Fruit fly (Drosophila melanogaster) whole organism, embryonic: Measurements from ENCODE around the gene ds.

Experiments used
- Ada2b ChIP-seq: fragments of 200-800 bp; sonication (Bioruptor generic); IDR thresholded peaks from 2 replicates; pipeline ENCODE4 v1.3.6; 2022; ENCODE audit warnings: missing biosample characterization, missing genetic modification characterization
- Aef1 ChIP-seq: fragments of 200-800 bp; sonication (Bioruptor generic); IDR thresholded peaks from 3 replicates; pipeline ENCODE4 v1.3.6; 2022; ENCODE audit warnings: missing biosample characterization, missing genetic modification characterization
- CG11085 ChIP-seq: fragments of 200-800 bp; sonication (Bioruptor generic); IDR thresholded peaks from 2 replicates; pipeline ENCODE4 v1.3.6; 2022; ENCODE audit warnings: missing biosample characterization, missing genetic modification characterization
- CG11398 ChIP-seq: fragments of 200-800 bp; sonication (Bioruptor generic); optimal IDR thresholded peaks from 2 replicates; lab custom pipeline; 2016; ENCODE audit warnings: missing biosample characterization, missing genetic modification characterization
- CG11723 ChIP-seq: fragments of 200-800 bp; sonication (Bioruptor generic); optimal IDR thresholded peaks from 2 replicates; lab custom pipeline; 2017; ENCODE audit warnings: missing biosample characterization, mild to moderate bottlenecking, missing genetic modification characterization
- CG13775 ChIP-seq: fragments of 200-800 bp; sonication (Bioruptor generic); optimal IDR thresholded peaks from 3 replicates; lab custom pipeline; 2017; ENCODE audit warnings: missing biosample characterization, mild to moderate bottlenecking, missing genetic modification characterization
- CG17361 ChIP-seq: fragments of 200-800 bp; sonication (Bioruptor generic); IDR thresholded peaks from 3 replicates; pipeline ENCODE4 v1.3.6; 2022; ENCODE audit warnings: missing biosample characterization, missing genetic modification characterization
- CG17612 ChIP-seq: fragments of 200-800 bp; sonication (Bioruptor generic); IDR thresholded peaks from 2 replicates; pipeline ENCODE4 v1.3.6; 2022; ENCODE audit warnings: missing biosample characterization, missing genetic modification characterization
- CG1832 ChIP-seq: fragments of 200-800 bp; sonication (Bioruptor generic); optimal IDR thresholded peaks from 2 replicates; lab custom pipeline; 2017; ENCODE audit warnings: missing biosample characterization, mild to moderate bottlenecking, missing genetic modification characterization, inconsistent platforms
- CG30403 ChIP-seq: fragments of 200-800 bp; sonication (Bioruptor generic); optimal IDR thresholded peaks from 3 replicates; lab custom pipeline; 2016; ENCODE audit warnings: missing biosample characterization, missing genetic modification characterization
- CG30431 ChIP-seq: fragments of 200-800 bp; sonication (Bioruptor generic); optimal IDR thresholded peaks from 2 replicates; lab custom pipeline; 2017; ENCODE audit warnings: missing biosample characterization, missing genetic modification characterization
- CG31441 ChIP-seq: fragments of 200-800 bp; sonication (Bioruptor generic); IDR thresholded peaks from 2 replicates; pipeline ENCODE4 v1.3.6; 2022; ENCODE audit warnings: missing biosample characterization, missing genetic modification characterization
- CG34376 ChIP-seq: fragments of 200-800 bp; sonication (Bioruptor generic); optimal IDR thresholded peaks from 2 replicates; lab custom pipeline; 2018; ENCODE audit warnings: missing biosample characterization, mild to moderate bottlenecking, missing genetic modification characterization
- CG4707 ChIP-seq: fragments of 200-800 bp; sonication (Bioruptor generic); optimal IDR thresholded peaks from 2 replicates; lab custom pipeline; 2018; ENCODE audit warnings: missing biosample characterization, mild to moderate bottlenecking, missing genetic modification characterization, moderate library complexity
- CG6272 ChIP-seq: fragments of 200-800 bp; sonication (Bioruptor generic); IDR thresholded peaks from 2 replicates; pipeline ENCODE4 v1.3.6; 2022; ENCODE audit warnings: missing biosample characterization, missing genetic modification characterization
- CG7271 ChIP-seq: fragments of 200-800 bp; sonication (Bioruptor generic); optimal IDR thresholded peaks from 2 replicates; lab custom pipeline; 2018; ENCODE audit warnings: missing biosample characterization, mild to moderate bottlenecking, missing genetic modification characterization, moderate library complexity
- CG7372 ChIP-seq: fragments of 200-800 bp; sonication (Bioruptor generic); IDR thresholded peaks from 2 replicates; pipeline ENCODE4 v1.3.6; 2022; ENCODE audit warnings: missing biosample characterization, missing genetic modification characterization
- Dad ChIP-seq: fragments of 200-800 bp; sonication (Bioruptor generic); optimal IDR thresholded peaks from 3 replicates; lab custom pipeline; 2016; ENCODE audit warnings: missing biosample characterization, missing genetic modification characterization
- Dbx ChIP-seq: fragments of 200-800 bp; sonication (Bioruptor generic); IDR thresholded peaks from 3 replicates; pipeline ENCODE4 v1.3.6; 2022; ENCODE audit warnings: missing biosample characterization, missing genetic modification characterization
- Dip2 ChIP-seq: fragments of 200-800 bp; sonication (Bioruptor generic); IDR thresholded peaks from 2 replicates; pipeline ENCODE4 v1.3.6; 2022; ENCODE audit warnings: missing biosample characterization, missing genetic modification characterization
- Drgx ChIP-seq: fragments of 200-800 bp; sonication (Bioruptor generic); IDR thresholded peaks from 2 replicates; pipeline ENCODE4 v1.3.6; 2022; ENCODE audit warnings: missing biosample characterization, missing genetic modification characterization
- Eip74EF ChIP-seq, 2 experiments: fragments of 200-800 bp in 1 of 2; fragments of >200 bp in 1 of 2; sonication (Bioruptor generic) in 1 of 2; optimal IDR thresholded peaks; 2 replicates each; lab custom pipeline; 2017 to 2019; ENCODE audit warnings: missing biosample characterization in 2 of 2, missing genetic modification characterization in 2 of 2, mild to moderate bottlenecking in 1 of 2, moderate library complexity in 1 of 2
- Hr51 ChIP-seq, 2 experiments: fragments of 200-800 bp; sonication (Bioruptor generic); optimal IDR thresholded peaks; 2 replicates in 1 of 2; 3 replicates in 1 of 2; lab custom pipeline; 2016 to 2018; ENCODE audit warnings: missing biosample characterization in 2 of 2, missing genetic modification characterization in 2 of 2, mild to moderate bottlenecking in 1 of 2, moderate library complexity in 1 of 2
- Lim3 ChIP-seq: fragments of 200-800 bp; sonication (Bioruptor generic); IDR thresholded peaks from 2 replicates; pipeline ENCODE4 v1.3.6; 2022; ENCODE audit warnings: missing biosample characterization, missing genetic modification characterization
- Med ChIP-seq: fragments of 200-800 bp; sonication (Bioruptor generic); peaks from one replicate; lab custom pipeline; 2016; ENCODE audit warnings: missing biosample characterization, missing genetic modification characterization, mild to moderate bottlenecking, inconsistent platforms, moderate library complexity
- Mrtf ChIP-seq: fragments of 200-800 bp; sonication (Bioruptor generic); IDR thresholded peaks from 3 replicates; pipeline ENCODE4 v1.3.6; 2022; ENCODE audit warnings: missing biosample characterization, missing genetic modification characterization
- NC2β ChIP-seq: fragments of 200-800 bp; sonication (Bioruptor generic); optimal IDR thresholded peaks from 2 replicates; lab custom pipeline; 2016; ENCODE audit warnings: missing biosample characterization, missing genetic modification characterization
- Nf-YA ChIP-seq: fragments of 200-800 bp; sonication (Bioruptor generic); IDR thresholded peaks from 2 replicates; pipeline ENCODE4 v1.3.6; 2022; ENCODE audit warnings: missing biosample characterization, missing genetic modification characterization
- Opbp ChIP-seq: fragments of 200-800 bp; sonication (Bioruptor generic); IDR thresholded peaks from 3 replicates; pipeline ENCODE4 v1.3.6; 2022; ENCODE audit warnings: missing biosample characterization, missing genetic modification characterization; ENCODE audit not compliant: partially characterized antibody
- Sox102F ChIP-seq: fragments of 200-800 bp; sonication (Bioruptor generic); optimal IDR thresholded peaks from 2 replicates; lab custom pipeline; 2018; ENCODE audit warnings: missing biosample characterization, mild to moderate bottlenecking, missing genetic modification characterization, moderate library complexity
- Ssrp ChIP-seq: fragments of 200-800 bp; sonication (Bioruptor generic); optimal IDR thresholded peaks from 2 replicates; lab custom pipeline; 2018; ENCODE audit warnings: missing biosample characterization, mild to moderate bottlenecking, missing genetic modification characterization, moderate library complexity
- Usf ChIP-seq: fragments of 200-800 bp; sonication (Bioruptor generic); optimal IDR thresholded peaks from 2 replicates; lab custom pipeline; 2017; ENCODE audit warnings: missing genotype, missing biosample characterization, missing genetic modification characterization
- Xrp1 ChIP-seq: fragments of 200-800 bp; sonication (Bioruptor generic); IDR thresholded peaks from 2 replicates; pipeline ENCODE4 v1.3.6; 2022; ENCODE audit warnings: missing biosample characterization, missing genetic modification characterization
- ash1 ChIP-seq: fragments of 200-800 bp; sonication (Bioruptor generic); optimal IDR thresholded peaks from 2 replicates; lab custom pipeline; 2018; ENCODE audit warnings: missing biosample characterization, mild to moderate bottlenecking, missing genetic modification characterization
- az2 ChIP-seq: fragments of 200-800 bp; sonication (Bioruptor generic); optimal IDR thresholded peaks from 3 replicates; lab custom pipeline; 2016; ENCODE audit warnings: missing biosample characterization, missing genetic modification characterization
- crol ChIP-seq: fragments of 200-800 bp; sonication (Bioruptor generic); IDR thresholded peaks from 2 replicates; pipeline ENCODE4 v1.3.6; 2022; ENCODE audit warnings: missing biosample characterization, missing genetic modification characterization
- dmrt11E ChIP-seq: fragments of 200-800 bp; sonication (Bioruptor generic); optimal IDR thresholded peaks from 3 replicates; lab custom pipeline; 2018; ENCODE audit warnings: missing biosample characterization, mild to moderate bottlenecking, missing genetic modification characterization, moderate library complexity
- dmrt99B ChIP-seq: fragments of 200-800 bp; sonication (Bioruptor generic); optimal IDR thresholded peaks from 2 replicates; lab custom pipeline; 2018; ENCODE audit warnings: missing biosample characterization, mild to moderate bottlenecking, missing genetic modification characterization, moderate library complexity
- dysf ChIP-seq: fragments of 200-800 bp; sonication (Bioruptor generic); IDR thresholded peaks from 3 replicates; pipeline ENCODE4 v1.3.6; 2022; ENCODE audit warnings: missing biosample characterization, missing genetic modification characterization
- en ChIP-seq: fragments of 200-800 bp; sonication (Bioruptor generic); optimal IDR thresholded peaks from 2 replicates; lab custom pipeline; 2016; ENCODE audit warnings: missing biosample characterization, missing genetic modification characterization
- esg ChIP-seq: fragments of 200-800 bp; sonication (Bioruptor generic); conservative IDR thresholded peaks from 2 replicates; pipeline ENCODE4 v1.3.6; 2022; ENCODE audit warnings: missing biosample characterization, missing genetic modification characterization
- gcm ChIP-seq: fragments of 200-800 bp; sonication (Bioruptor generic); optimal IDR thresholded peaks from 2 replicates; lab custom pipeline; 2019; ENCODE audit warnings: missing biosample characterization, mild to moderate bottlenecking, missing genetic modification characterization, moderate library complexity
- hkb ChIP-seq, 2 experiments: fragments of 200-800 bp in 1 of 2; fragments of >200 bp in 1 of 2; sonication (Bioruptor generic) in 1 of 2; IDR thresholded peaks in 1 of 2; optimal IDR thresholded peaks in 1 of 2; 2 replicates each; pipeline versions ENCODE4 v1.3.6 to Lab custom; 2017 to 2022; ENCODE audit warnings: missing biosample characterization in 1 of 2, missing genetic modification characterization in 1 of 2
- jigr1 ChIP-seq: fragments of 200-800 bp; sonication (Bioruptor generic); IDR thresholded peaks from 3 replicates; pipeline ENCODE4 v1.3.6; 2022; ENCODE audit warnings: missing biosample characterization, missing genetic modification characterization
- maf-S ChIP-seq: fragments of 200-800 bp; sonication (Bioruptor generic); optimal IDR thresholded peaks from 2 replicates; lab custom pipeline; 2016; ENCODE audit warnings: missing biosample characterization, missing genetic modification characterization
- mld ChIP-seq: fragments of 200-800 bp; sonication (Bioruptor generic); IDR thresholded peaks from 3 replicates; pipeline ENCODE4 v1.3.6; 2022; ENCODE audit warnings: missing biosample characterization, missing genetic modification characterization; ENCODE audit not compliant: partially characterized antibody
- nau ChIP-seq: fragments of 200-800 bp; sonication (Bioruptor generic); optimal IDR thresholded peaks from 3 replicates; lab custom pipeline; 2017; ENCODE audit warnings: missing biosample characterization, mild to moderate bottlenecking, missing genetic modification characterization, missing genetic modification reagents
- pita ChIP-seq: fragments of 200-800 bp; sonication (Bioruptor generic); optimal IDR thresholded peaks from 2 replicates; lab custom pipeline; 2017; ENCODE audit warnings: missing biosample characterization, mild to moderate bottlenecking, missing genetic modification characterization
- sens-2 ChIP-seq: fragments of 200-800 bp; sonication (Bioruptor generic); IDR thresholded peaks from 2 replicates; pipeline ENCODE4 v1.3.6; 2022; ENCODE audit warnings: missing biosample characterization, missing genetic modification characterization
- ssp ChIP-seq: fragments of 200-800 bp; sonication (Bioruptor generic); IDR thresholded peaks from 2 replicates; pipeline ENCODE4 v1.3.6; 2022; ENCODE audit warnings: missing biosample characterization, missing genetic modification characterization
- wdn ChIP-seq: fragments of 200-800 bp; sonication (Bioruptor generic); IDR thresholded peaks from 2 replicates; pipeline ENCODE4 v1.3.6; 2022; ENCODE audit warnings: missing biosample characterization, missing genetic modification characterization

ds gene

DNA sequence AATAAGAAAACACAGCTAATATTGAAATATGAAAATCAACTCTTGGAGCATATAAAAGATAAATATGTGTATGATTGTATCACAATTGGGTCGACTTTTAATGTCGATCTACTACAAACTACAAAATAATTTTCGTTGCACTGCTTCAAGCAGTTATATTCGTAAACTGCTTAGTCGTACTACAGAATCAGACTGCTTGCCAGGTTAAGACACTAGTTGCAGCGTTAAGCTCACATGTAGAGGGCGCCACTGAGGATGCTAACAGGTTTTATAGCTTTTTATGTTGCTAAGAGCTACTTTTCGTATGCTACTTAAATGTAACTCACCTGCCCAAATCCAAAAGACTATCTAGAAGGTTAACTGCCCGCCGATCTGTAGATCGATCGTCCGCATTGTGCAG is 25.2 kb upstream of the ds start (continued):
- TF ChIP-seq hkb (optimal IDR thresholded peaks at IDR 0.05; lab: Kevin White, UChicago) (no peak), hkb (GFP tag; IDR thresholded peaks at IDR 0.05; lab: Robert Waterston, UW) (no peak), CG4707 (GFP tag; lab: Kevin White, UChicago) (no peak), CG1832 (no peak), Eip74EF (GFP tag; optimal IDR thresholded peaks at IDR 0.05; lab: Kevin White, UChicago) (peak in 1 of 2 experiments; percentile 70), CG31441 (GFP tag; lab: Robert Waterston, UW) (no peak), Mrtf (0 out of 3 replicates have a peak, but pooled peaks have one; percentile 31), Nf-YA (GFP tag; lab: Robert Waterston, UW) (no peak), Hr51 (GFP tag; optimal IDR thresholded peaks at IDR 0.05; lab: Kevin White, UChicago) (peak; percentile 4 to 13), Ssrp (tag; lab: Kevin White, UChicago) (no peak), ash1 (no peak), Opbp (peak; percentile 54; the same call in 1 of the 3 replicates), wdn (no peak), Xrp1 (GFP tag; lab: Robert Waterston, UW) (no peak), nau (GFP tag; lab: Kevin White, UChicago) (no peak), Dbx (GFP tag; lab: Robert Waterston, UW) (no peak), CG13775 (GFP tag; lab: Kevin White, UChicago) (peak; percentile 2), Sox102F (peak; percentile 8), pita (GFP tag; lab: Kevin White, UChicago) (peak; percentile 15), Usf (GFP tag; lab: Kevin White, UChicago) (no peak), dmrt11E (tag; lab: Kevin White, UChicago) (no peak), maf-S (GFP tag; lab: Kevin White, UChicago) (no peak), CG30403 (no peak), CG17612 (no peak), en (GFP tag; lab: Kevin White, UChicago) (no peak), Drgx (no peak), NC2β (GFP tag; lab: Kevin White, UChicago) (no peak), esg (GFP tag; lab: Robert Waterston, UW) (no peak), Ada2b (no peak), sens-2 (GFP tag; lab: Robert Waterston, UW) (no peak), jigr1 (GFP tag; lab: Robert Waterston, UW) (no peak), crol (GFP tag; lab: Robert Waterston, UW) (no peak), az2 (no peak), dmrt99B (tag; lab: Kevin White, UChicago) (no peak), gcm (GFP tag; lab: Kevin White, UChicago) (no peak), CG11723 (GFP tag; lab: Kevin White, UChicago) (no peak), CG7271 (tag; lab: Kevin White, UChicago) (no peak), Lim3 (GFP tag; lab: Robert Waterston, UW) (no peak), mld (GFP tag; lab: Robert Waterston, UW) (no peak), Dad (no peak), Dip2 (GFP tag; lab: Robert Waterston, UW) (peak; percentile 98), CG6272 (no peak; the same call in 1 of the 2 replicates), ssp (GFP tag; lab: Robert Waterston, UW) (peak; percentile 41; the same call in 1 of the 2 replicates), dysf (GFP tag; lab: Robert Waterston, UW) (peak; percentile 37; the same call in 1 of the 3 replicates), Aef1 (GFP tag; lab: Robert Waterston, UW) (no peak), CG7372 (GFP tag; lab: Robert Waterston, UW) (no peak), CG11398 (GFP tag; lab: Kevin White, UChicago) (no peak), CG17361 (GFP tag; lab: Robert Waterston, UW) (no peak; the same call in 2 of the 3 replicates), CG11085 (GFP tag; lab: Robert Waterston, UW) (no peak), CG30431 (GFP tag; lab: Kevin White, UChicago) (no peak), Med (GFP tag; lab: Kevin White, UChicago) (peak; percentile 92), CG34376 (GFP tag; lab: Kevin White, UChicago) (no peak)
